Fruit fly (Drosophila melanogaster): ENCODE data around the gene CG18858.

dm6 chr2L:20413826-20414225 lies 45.0 kb downstream of the CG18858 start:
- TF ChIP-seq CG4318 (GFP tag; optimal IDR thresholded peaks at IDR 0.05) (no peak), CG6276 (GFP tag; optimal IDR thresholded peaks at IDR 0.05) (no peak)

All from whole organism, prepupa.